Fruit fly (Drosophila melanogaster) whole organism, prepupa: ENCODE results near the gene mio.

Experiments used
- CG10669 ChIP-seq: fragments of 200-800 bp; sonication (Bioruptor generic); optimal IDR thresholded peaks from 3 replicates; lab custom pipeline; 2018; ENCODE audit warnings: missing biosample characterization, mild to moderate bottlenecking, missing genetic modification characterization, moderate library complexity
- CG11762 ChIP-seq: fragments of 200-800 bp; sonication (Bioruptor generic); optimal IDR thresholded peaks from 3 replicates; lab custom pipeline; 2016; ENCODE audit warnings: missing biosample characterization, missing genetic modification characterization; ENCODE audit not compliant: insufficient read depth
- CG11902 ChIP-seq: fragments of 200-800 bp; sonication (Bioruptor generic); optimal IDR thresholded peaks from 3 replicates; lab custom pipeline; 2016; ENCODE audit warnings: missing biosample characterization, missing genetic modification characterization
- CG15336 ChIP-seq: fragments of 200-800 bp; sonication (Bioruptor generic); IDR thresholded peaks from 2 replicates; pipeline ENCODE4 v1.3.6; 2022; ENCODE audit warnings: missing biosample characterization, missing genetic modification characterization
- CG1621 ChIP-seq: fragments of 200-800 bp; sonication (Bioruptor generic); optimal IDR thresholded peaks from 3 replicates; lab custom pipeline; 2018; ENCODE audit warnings: missing biosample characterization, mild to moderate bottlenecking, missing genetic modification characterization
- CG3032 ChIP-seq: fragments of 200-800 bp; optimal IDR thresholded peaks from 2 replicates; lab custom pipeline; 2019; ENCODE audit warnings: missing biosample characterization, mild to moderate bottlenecking, missing genetic modification characterization, moderate library complexity
- CG34406 ChIP-seq: fragments of 200-800 bp; sonication (Bioruptor generic); optimal IDR thresholded peaks from 3 replicates; lab custom pipeline; 2016; ENCODE audit warnings: missing biosample characterization, missing genetic modification characterization
- CG3919 ChIP-seq: fragments of 200-800 bp; sonication (Bioruptor generic); optimal IDR thresholded peaks from 3 replicates; lab custom pipeline; 2016; ENCODE audit warnings: missing biosample characterization, missing genetic modification characterization
- CG6792 ChIP-seq: fragments of 200-800 bp; sonication (Bioruptor generic); optimal IDR thresholded peaks from 3 replicates; lab custom pipeline; 2016; ENCODE audit warnings: missing biosample characterization, missing genetic modification characterization
- CG6854 ChIP-seq: fragments of 200-800 bp; sonication (Bioruptor generic); optimal IDR thresholded peaks from 2 replicates; lab custom pipeline; 2017; ENCODE audit warnings: missing biosample characterization, mild to moderate bottlenecking, missing genetic modification characterization
- CG8119 ChIP-seq: fragments of 200-800 bp; sonication (Bioruptor generic); IDR thresholded peaks from 3 replicates; pipeline ENCODE4 v1.3.6; 2022; ENCODE audit warnings: missing biosample characterization, missing genetic modification characterization
- CG8632 ChIP-seq: fragments of 200-800 bp; sonication (Bioruptor generic); optimal IDR thresholded peaks from 3 replicates; lab custom pipeline; 2016; ENCODE audit warnings: missing biosample characterization, missing genetic modification characterization
- CG9139 ChIP-seq: fragments of 200-800 bp; sonication (Bioruptor generic); optimal IDR thresholded peaks from 3 replicates; lab custom pipeline; 2017; ENCODE audit warnings: missing biosample characterization, mild to moderate bottlenecking, missing genetic modification characterization
- Eip75B ChIP-seq: fragments of 200-800 bp; sonication (Bioruptor generic); optimal IDR thresholded peaks from 3 replicates; lab custom pipeline; 2016; ENCODE audit warnings: missing biosample characterization, missing genetic modification characterization
- Eip78C ChIP-seq: fragments of 200-800 bp; sonication (Bioruptor generic); peaks from one replicate; lab custom pipeline; 2016; ENCODE audit warnings: missing biosample characterization, missing genetic modification characterization
- Eip93F ChIP-seq: fragments of 200-800 bp; sonication (Bioruptor generic); optimal IDR thresholded peaks from 2 replicates; lab custom pipeline; 2016; ENCODE audit warnings: missing biosample characterization, mild to moderate bottlenecking, missing genetic modification characterization
- Ets96B ChIP-seq: fragments of 200-800 bp; optimal IDR thresholded peaks from 2 replicates; lab custom pipeline; 2019; ENCODE audit warnings: missing biosample characterization, mild to moderate bottlenecking, missing genetic modification characterization, moderate library complexity
- Hr39 ChIP-seq: fragments of 200-800 bp; sonication (Bioruptor generic); optimal IDR thresholded peaks from 2 replicates; lab custom pipeline; 2016; ENCODE audit warnings: missing biosample characterization, missing genetic modification characterization
- Hr4 ChIP-seq: fragments of 200-800 bp; sonication (Bioruptor generic); optimal IDR thresholded peaks from 3 replicates; lab custom pipeline; 2016; ENCODE audit warnings: missing biosample characterization, missing genetic modification characterization
- Met ChIP-seq: fragments of 200-800 bp; sonication (Bioruptor generic); optimal IDR thresholded peaks from 3 replicates; lab custom pipeline; 2016; ENCODE audit warnings: missing biosample characterization, missing genetic modification characterization
- OdsH ChIP-seq: fragments of 200-800 bp; sonication (Bioruptor generic); optimal IDR thresholded peaks from 3 replicates; lab custom pipeline; 2016; ENCODE audit warnings: missing biosample characterization, missing genetic modification characterization
- Smox ChIP-seq: fragments of 200-800 bp; sonication (Bioruptor generic); optimal IDR thresholded peaks from 3 replicates; lab custom pipeline; 2016; ENCODE audit warnings: missing biosample characterization, missing genetic modification characterization
- Sox102F ChIP-seq: fragments of 200-800 bp; sonication (Bioruptor generic); optimal IDR thresholded peaks from 2 replicates; lab custom pipeline; 2016; ENCODE audit warnings: missing biosample characterization, mild to moderate bottlenecking, missing genetic modification characterization
- Sox14 ChIP-seq: fragments of 200-800 bp; sonication (Bioruptor generic); optimal IDR thresholded peaks from 3 replicates; lab custom pipeline; 2016; ENCODE audit warnings: missing biosample characterization, missing genetic modification characterization
- Sox15 ChIP-seq: fragments of 200-800 bp; sonication (Bioruptor generic); optimal IDR thresholded peaks from 3 replicates; lab custom pipeline; 2016; ENCODE audit warnings: missing biosample characterization, missing genetic modification characterization
- acj6 ChIP-seq: fragments of 200-800 bp; sonication (Bioruptor generic); optimal IDR thresholded peaks from 3 replicates; lab custom pipeline; 2016; ENCODE audit warnings: missing biosample characterization, missing genetic modification characterization
- eg ChIP-seq: fragments of 200-800 bp; sonication (Bioruptor generic); IDR thresholded peaks from 3 replicates; pipeline ENCODE4 v1.3.6; 2022; ENCODE audit warnings: missing biosample characterization, missing genetic modification characterization
- esn ChIP-seq: fragments of 200-800 bp; sonication (Bioruptor generic); optimal IDR thresholded peaks from 2 replicates; lab custom pipeline; 2016; ENCODE audit warnings: missing biosample characterization, mild to moderate bottlenecking, missing genetic modification characterization, moderate library complexity
- fkh ChIP-seq: fragments of 200-800 bp; sonication (Bioruptor generic); optimal IDR thresholded peaks from 3 replicates; lab custom pipeline; 2017; ENCODE audit warnings: missing biosample characterization, mild to moderate bottlenecking, missing genetic modification characterization, moderate library complexity
- lz ChIP-seq: fragments of 200-800 bp; sonication (Bioruptor generic); optimal IDR thresholded peaks from 3 replicates; lab custom pipeline; 2016; ENCODE audit warnings: missing biosample characterization, missing genetic modification characterization
- salr ChIP-seq, 2 experiments: fragments of 200-800 bp; sonication (Bioruptor generic); optimal IDR thresholded peaks; 3 replicates each; lab custom pipeline; 2016 to 2018; ENCODE audit warnings: missing biosample characterization in 2 of 2, missing genetic modification characterization in 2 of 2, mild to moderate bottlenecking in 1 of 2
- ss ChIP-seq, 2 experiments: fragments of 200-800 bp; sonication (Bioruptor generic); optimal IDR thresholded peaks; 2 replicates in 1 of 2; 3 replicates in 1 of 2; lab custom pipeline; 2017 to 2018; ENCODE audit warnings: mild to moderate bottlenecking in 2 of 2, missing biosample characterization in 2 of 2, missing genetic modification characterization in 2 of 2, moderate library complexity in 1 of 2
- vri ChIP-seq: fragments of 200-800 bp; sonication (Bioruptor generic); optimal IDR thresholded peaks from 3 replicates; lab custom pipeline; 2016; ENCODE audit warnings: missing biosample characterization, mild to moderate bottlenecking, missing genetic modification characterization

mio gene

DNA sequence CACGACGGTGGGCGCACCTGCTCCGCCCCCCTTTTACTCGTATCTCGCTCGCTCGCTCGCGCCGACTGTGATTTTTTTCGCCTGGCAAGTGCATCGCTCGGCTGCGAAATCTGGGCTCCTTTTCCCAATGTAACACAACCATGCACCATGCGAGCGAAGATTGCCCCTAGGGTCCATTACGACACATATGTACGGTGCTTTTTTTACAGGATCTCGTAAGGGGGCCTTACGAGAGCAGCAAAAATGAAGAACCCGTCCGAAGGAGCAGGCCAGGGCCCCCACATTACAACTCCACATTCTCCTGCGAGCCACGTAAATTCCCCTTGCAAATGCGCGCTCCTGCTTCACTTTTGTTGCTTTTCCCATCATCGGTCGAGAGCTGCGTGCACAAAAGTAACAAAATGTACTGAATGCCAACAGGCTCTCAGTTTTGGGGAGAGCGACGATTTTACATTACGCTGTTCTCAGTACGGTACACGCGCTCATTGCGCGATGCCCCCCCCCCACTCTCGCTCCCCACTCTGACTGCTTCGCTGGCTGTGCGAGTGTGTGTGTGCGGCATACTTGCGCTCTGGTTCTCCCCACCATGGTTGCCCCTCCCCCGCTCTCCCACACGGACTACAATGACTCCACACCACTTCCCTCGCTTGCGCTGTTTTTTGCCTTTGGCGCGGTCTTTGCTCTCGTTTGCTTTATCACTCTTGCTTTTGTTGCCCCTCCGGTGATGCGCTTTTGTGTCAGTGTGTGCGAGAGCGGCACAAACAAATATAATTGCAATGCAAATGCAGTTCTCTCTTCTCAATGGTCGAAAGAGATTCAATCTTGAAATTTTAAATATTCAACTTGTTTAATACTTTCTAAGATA is 14.0 kb upstream of the mio start (continued):
- TF ChIP-seq CG1621 (tag; lab: Kevin White, UChicago) (peak; percentile 57), CG3032 (peak; percentile 45), Met (GFP tag; lab: Kevin White, UChicago) (peak; percentile 66), vri (GFP tag; lab: Kevin White, UChicago) (peak; percentile 80), Hr4 (GFP tag; lab: Kevin White, UChicago) (no peak), Sox102F (peak; percentile 78), esn (GFP tag; lab: Kevin White, UChicago) (peak; percentile 18), OdsH (peak; percentile 25), Eip75B (GFP tag; lab: Kevin White, UChicago) (peak; percentile 75), CG34406 (no peak), fkh (GFP tag; lab: Kevin White, UChicago) (peak; percentile 22), lz (GFP tag; lab: Kevin White, UChicago) (peak; percentile 4), eg (GFP tag; lab: Robert Waterston, UW) (no peak; the same call in 1 of the 3 replicates), Ets96B (tag; lab: Kevin White, UChicago) (peak; percentile 24), Smox (no peak), CG3919 (peak; percentile 32), Eip78C (GFP tag; lab: Kevin White, UChicago) (peak; percentile 90), CG11902 (GFP tag; lab: Kevin White, UChicago) (no peak), CG9139 (peak; percentile 57), CG8632 (GFP tag; lab: Kevin White, UChicago) (no peak), CG11762 (GFP tag; lab: Kevin White, UChicago) (peak; percentile 40), CG10669 (GFP tag; lab: Kevin White, UChicago) (peak; percentile 14)

dm6 chr2L:2206066-2206465 is 11.0 kb upstream of the mio start, which contains the start of gene CG31668:
TSS of gene CG31668 (minus strand) at chr2L:2206166.
- TF ChIP-seq Sox15 (GFP tag; lab: Kevin White, UChicago), result no peak
- TF ChIP-seq CG8119 (GFP tag; lab: Robert Waterston, UW), result no peak
- no peak for TF ChIP-seq CG15336
- no peak for TF ChIP-seq Sox14
- TF ChIP-seq vri (GFP tag; lab: Kevin White, UChicago), result no peak
- TF ChIP-seq Eip93F (GFP tag; lab: Kevin White, UChicago), result no peak
- TF ChIP-seq CG11762 (GFP tag; lab: Kevin White, UChicago), result no peak
- TF ChIP-seq Ets96B (tag; lab: Kevin White, UChicago), result no peak
- TF ChIP-seq CG6792 (GFP tag; lab: Kevin White, UChicago), result no peak
- no peak for TF ChIP-seq Sox102F
- TF ChIP-seq CG1621 (tag; lab: Kevin White, UChicago), result no peak

- TF ChIP-seq Sox102F (no peak), fkh (GFP tag; lab: Kevin White, UChicago) (no peak), CG6854 (GFP tag; lab: Kevin White, UChicago) (no peak), Hr39 (GFP tag; lab: Kevin White, UChicago) (no peak), salr (GFP tag; optimal IDR thresholded peaks at IDR 0.05; lab: Kevin White, UChicago) (no peak), ss (GFP tag; optimal IDR thresholded peaks at IDR 0.05; lab: Kevin White, UChicago) (no peak)
Measured at dm6 chr2L:2209002-2209401, 8.1 kb upstream of the mio start, which contains the start of gene CG33124. TSS of gene CG33124 (minus strand) at chr2L:2209102.

- TF ChIP-seq Eip78C (GFP tag; lab: Kevin White, UChicago), result peak; percentile 58
- no peak for TF ChIP-seq acj6
Measured at dm6 chr2L:2212478-2212877, 4.6 kb upstream of the mio start, which contains the start of gene CG15385. TSS of gene CG15385 (minus strand) at chr2L:2212571.
